Fruit fly (Drosophila melanogaster): ENCODE results near the gene LysX.

Gene LysX

dm6 chr3L:1151691-1152090 is 43.4 kb downstream of the LysX start (continued):
- TF ChIP-seq Atf-2 (GFP tag; optimal IDR thresholded peaks at IDR 0.05) (no peak), CG1832 (GFP tag; optimal IDR thresholded peaks at IDR 0.05) (no peak), CG7928 (GFP tag; optimal IDR thresholded peaks at IDR 0.05) (no peak), Fer3 (tag; optimal IDR thresholded peaks at IDR 0.05) (peak; percentile 26), Dfd (GFP tag; optimal IDR thresholded peaks at IDR 0.05) (no peak), CG11504 (tag; optimal IDR thresholded peaks at IDR 0.05) (peak; percentile 63), dmrt99B (tag; optimal IDR thresholded peaks at IDR 0.05) (peak; percentile 58), ssp (GFP tag; IDR thresholded peaks at IDR 0.05) (peak; percentile 29; the same call in 1 of the 2 replicates), CG11560 (tag; IDR thresholded peaks at IDR 0.05) (0 out of 3 replicates have a peak, but pooled peaks have one; percentile 33), her (GFP tag; optimal IDR thresholded peaks at IDR 0.05) (no peak), CG6791 (GFP tag; IDR thresholded peaks at IDR 0.05; ENCODE audit: partially characterized antibody) (no peak), Ravus (GFP tag; IDR thresholded peaks at IDR 0.05) (no peak), Sox102F (GFP tag; optimal IDR thresholded peaks at IDR 0.05) (peak; percentile 46), Usf (GFP tag; optimal IDR thresholded peaks at IDR 0.05) (peak; percentile 1), Bdp1 (GFP tag; optimal IDR thresholded peaks at IDR 0.05) (no peak), ci (GFP tag; IDR thresholded peaks at IDR 0.05) (peak; percentile 66; the same call in 2 of the 3 replicates), Opbp (GFP tag; IDR thresholded peaks at IDR 0.05; ENCODE audit: partially characterized antibody) (no peak), Kr (GFP tag; optimal IDR thresholded peaks at IDR 0.05) (no peak), Eip74EF (GFP tag; optimal IDR thresholded peaks at IDR 0.05) (no peak), ara (GFP tag; IDR thresholded peaks at IDR 0.05) (peak; percentile 59; the same call in 1 of the 2 replicates), gro (GFP tag; optimal IDR thresholded peaks at IDR 0.05) (no peak), Dbx (GFP tag; IDR thresholded peaks at IDR 0.05) (peak; percentile 68; the same call in 2 of the 3 replicates), CG11085 (GFP tag; IDR thresholded peaks at IDR 0.05) (0 out of 2 replicates have a peak, but pooled peaks have one; percentile 55), Ptx1 (GFP tag; IDR thresholded peaks at IDR 0.05) (peak; percentile 54), chm (GFP tag; IDR thresholded peaks at IDR 0.05) (no peak), sisA (GFP tag; IDR thresholded peaks at IDR 0.05) (peak; percentile 57; the same call in 1 of the 2 replicates), klu (GFP tag; IDR thresholded peaks at IDR 0.05) (peak; percentile 50; the same call in 1 of the 2 replicates), fd102C (GFP tag; optimal IDR thresholded peaks at IDR 0.05) (no peak), CG31224 (GFP tag; IDR thresholded peaks at IDR 0.05) (peak; percentile 50; the same call in 1 of the 2 replicates), CG18619 (GFP tag; optimal IDR thresholded peaks at IDR 0.05) (peak; percentile 37), CG17802 (tag; optimal IDR thresholded peaks at IDR 0.05) (no peak), zen (tag; optimal IDR thresholded peaks at IDR 0.05) (peak; percentile 20), pho (GFP tag; optimal IDR thresholded peaks at IDR 0.05) (peak; percentile 1), rib (GFP tag; IDR thresholded peaks at IDR 0.05) (peak; percentile 26; the same call in 1 of the 2 replicates), psq (GFP tag; optimal IDR thresholded peaks at IDR 0.05) (no peak), sug (tag; optimal IDR thresholded peaks at IDR 0.05) (peak; percentile 34), Xbp1 (GFP tag; optimal IDR thresholded peaks at IDR 0.05) (peak; percentile 42), HmgZ (tag; optimal IDR thresholded peaks at IDR 0.05) (peak; percentile 16), Abd-B (GFP tag; optimal IDR thresholded peaks at IDR 0.05) (peak; percentile 29), CG3726 (GFP tag; IDR thresholded peaks at IDR 0.05) (0 out of 3 replicates have a peak, but pooled peaks have one; percentile 22), phol (tag; optimal IDR thresholded peaks at IDR 0.05) (peak; percentile 40), Antp (GFP tag; optimal IDR thresholded peaks at IDR 0.05) (peak; percentile 17), CG10959 (GFP tag; IDR thresholded peaks at IDR 0.05) (no peak; the same call in 1 of the 2 replicates), zfh1 (GFP tag; IDR thresholded peaks at IDR 0.05) (peak; percentile 40; the same call in 2 of the 3 replicates), fd3F (GFP tag; optimal IDR thresholded peaks at IDR 0.05) (peak; percentile 20), CG4854 (GFP tag; optimal IDR thresholded peaks at IDR 0.05) (no peak), CG17829 (tag; optimal IDR thresholded peaks at IDR 0.05) (peak; percentile 38), CG1529 (GFP tag; optimal IDR thresholded peaks at IDR 0.05) (no peak), Hmr (GFP tag; optimal IDR thresholded peaks at IDR 0.05) (peak; percentile 57), tup (GFP tag; optimal IDR thresholded peaks at IDR 0.05) (no peak)
